Worm (Caenorhabditis elegans): ENCODE results near the gene srg-39.
A peak's percentile ranks its signal among the peaks of the same experiment; 100 is the strongest.

The srg-39 gene

DNA sequence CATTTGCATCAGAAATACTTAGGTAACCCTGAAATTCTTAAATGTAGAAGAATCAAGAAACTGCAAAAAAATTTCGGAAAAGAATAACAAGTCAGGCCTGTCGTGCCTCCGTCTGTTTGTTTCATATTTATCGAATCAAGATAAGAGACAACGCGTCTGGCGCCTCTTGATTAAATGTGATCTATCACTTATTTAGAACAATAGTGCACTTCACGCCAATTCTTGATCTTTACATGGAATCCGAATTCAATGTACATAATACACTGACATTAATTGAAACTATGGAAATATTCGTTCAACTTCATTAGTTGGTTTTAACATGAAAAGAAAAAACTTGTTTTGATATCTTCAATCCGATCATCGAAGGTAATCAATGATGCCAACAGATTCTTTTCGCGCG, 29.8 kb downstream of the srg-39 start, which contains the start of gene mboa-2:
TSS of gene mboa-2 (minus strand) at position 28 of the 400 bp plus-strand sequence.
- TF ChIP-seq gmeb-1 (tag; optimal IDR thresholded peaks at IDR 0.05) = peak; percentile 37
- TF ChIP-seq ztf-4 (tag; optimal IDR thresholded peaks at IDR 0.05) = peak; percentile 56
- peak; percentile 22 for TF ChIP-seq nhr-77 (tag; optimal IDR thresholded peaks at IDR 0.05)
- TF ChIP-seq nhr-25 (tag; optimal IDR thresholded peaks at IDR 0.05) = peak; percentile 30
- TF ChIP-seq F13H6.1 (tag; optimal IDR thresholded peaks at IDR 0.05) = peak; percentile 28
- TF ChIP-seq R02D3.7 (tag; optimal IDR thresholded peaks at IDR 0.05) = no peak
- TF ChIP-seq nhr-129 (tag; optimal IDR thresholded peaks at IDR 0.05) = peak; percentile 43
- TF ChIP-seq sma-3 (GFP tag; optimal IDR thresholded peaks at IDR 0.05) = peak; percentile 58
- TF ChIP-seq elt-3 (tag; optimal IDR thresholded peaks at IDR 0.05) = no peak
- no peak for TF ChIP-seq aly-2 (tag; optimal IDR thresholded peaks at IDR 0.05)
- TF ChIP-seq sma-9 (GFP tag; optimal IDR thresholded peaks at IDR 0.05) = peak; percentile 51
- TF ChIP-seq sma-9 (tag; optimal IDR thresholded peaks at IDR 0.05) = no peak
- TF ChIP-seq C34F6.9 (tag; optimal IDR thresholded peaks at IDR 0.05) = no peak
- TF ChIP-seq nhr-11 (tag; optimal IDR thresholded peaks at IDR 0.05) = no peak
- TF ChIP-seq nhr-23 (tag; optimal IDR thresholded peaks at IDR 0.05) = no peak
- peak; percentile 23 to 41 for TF ChIP-seq lsy-2 (tag; optimal IDR thresholded peaks at IDR 0.05)
- TF ChIP-seq crh-2 (tag; optimal IDR thresholded peaks at IDR 0.05) = peak; percentile 50
- TF ChIP-seq fos-1 (tag; optimal IDR thresholded peaks at IDR 0.05) = no peak
- TF ChIP-seq lin-13 (GFP tag; optimal IDR thresholded peaks at IDR 0.05) = peak; percentile 72
- peak; percentile 59 for TF ChIP-seq nhr-6 (tag; optimal IDR thresholded peaks at IDR 0.05)
- TF ChIP-seq sem-4 (tag; optimal IDR thresholded peaks at IDR 0.05) = peak; percentile 25

DNA sequence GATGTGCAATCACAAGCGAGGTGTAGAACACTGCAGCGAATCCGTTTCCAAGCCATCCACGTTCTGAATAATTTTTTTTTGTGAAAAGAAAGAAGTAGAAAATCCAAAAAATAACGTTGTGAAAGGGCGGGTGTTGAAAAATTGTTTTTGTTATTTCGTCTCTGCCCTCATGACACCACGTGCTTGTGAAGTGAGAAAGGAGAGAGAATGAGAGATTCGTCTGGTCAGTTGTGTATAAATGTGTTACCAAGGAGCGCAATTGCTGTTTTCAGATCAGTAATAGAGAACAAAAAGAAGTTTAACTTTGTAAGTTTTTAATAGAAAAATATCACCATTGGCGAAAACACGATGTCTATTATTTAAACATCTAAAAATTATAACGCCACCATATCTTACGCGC, 31.0 kb downstream of the srg-39 start:
- TF ChIP-seq nhr-25 (tag; optimal IDR thresholded peaks at IDR 0.05) = peak; percentile 60
- peak; percentile 85 for TF ChIP-seq nhr-129 (tag; optimal IDR thresholded peaks at IDR 0.05)
- TF ChIP-seq C34F6.9 (tag; optimal IDR thresholded peaks at IDR 0.05) = peak; percentile 74
- TF ChIP-seq sem-4 (tag; optimal IDR thresholded peaks at IDR 0.05) = no peak
- peak in 1 of 2 experiments; percentile 62 for TF ChIP-seq lsy-2 (tag; optimal IDR thresholded peaks at IDR 0.05)
- TF ChIP-seq mdl-1 (tag; optimal IDR thresholded peaks at IDR 0.05) = peak; percentile 42 to 61
- peak; percentile 39 for TF ChIP-seq sma-9 (GFP tag; optimal IDR thresholded peaks at IDR 0.05)
- no peak for TF ChIP-seq sma-9 (tag; optimal IDR thresholded peaks at IDR 0.05)
- no peak for TF ChIP-seq dmd-4 (tag; optimal IDR thresholded peaks at IDR 0.05)
- peak; percentile 23 for TF ChIP-seq fos-1 (tag; optimal IDR thresholded peaks at IDR 0.05)
- no peak for TF ChIP-seq alr-1 (tag; optimal IDR thresholded peaks at IDR 0.05)
- TF ChIP-seq ama-1 (optimal IDR thresholded peaks at IDR 0.05) = peak; percentile 9
- TF ChIP-seq crh-2 (tag; optimal IDR thresholded peaks at IDR 0.05) = peak; percentile 34
- TF ChIP-seq F13H6.1 (tag; optimal IDR thresholded peaks at IDR 0.05) = peak; percentile 3
- peak; percentile 24 for TF ChIP-seq unc-55 (GFP tag; optimal IDR thresholded peaks at IDR 0.05)
- no peak for TF ChIP-seq unc-62 (GFP tag; optimal IDR thresholded peaks at IDR 0.05)
- TF ChIP-seq blmp-1 (tag; optimal IDR thresholded peaks at IDR 0.05; ENCODE audit: insufficient read depth) = no peak

- TF ChIP-seq nhr-77 (tag; optimal IDR thresholded peaks at IDR 0.05) = no peak
- TF ChIP-seq nhr-10 (tag; optimal IDR thresholded peaks at IDR 0.05) = no peak
- TF ChIP-seq nhr-23 (tag; optimal IDR thresholded peaks at IDR 0.05) = no peak
- TF ChIP-seq nhr-129 (tag; optimal IDR thresholded peaks at IDR 0.05) = peak; percentile 2
- peak; percentile 8 for TF ChIP-seq nhr-25 (tag; optimal IDR thresholded peaks at IDR 0.05)
- TF ChIP-seq Y55F3AM.14 (GFP tag; optimal IDR thresholded peaks at IDR 0.05) = peak; percentile 26
These were observed 32.9 kb downstream of the srg-39 start, which contains the start of gene scb-1 for ce11 chrV:11119294-11119755. Gene scb-1, minus strand, starts transcription at chrV:11119705.

- no peak for TF ChIP-seq nhr-21 (tag; optimal IDR thresholded peaks at IDR 0.05)
- TF ChIP-seq crh-2 (tag; optimal IDR thresholded peaks at IDR 0.05) = no peak
- TF ChIP-seq skn-1 (tag; optimal IDR thresholded peaks at IDR 0.05) = no peak
- TF ChIP-seq mdl-1 (tag; optimal IDR thresholded peaks at IDR 0.05) = no peak
- TF ChIP-seq lin-13 (GFP tag; optimal IDR thresholded peaks at IDR 0.05) = no peak
- no peak for TF ChIP-seq lin-39 (tag; optimal IDR thresholded peaks at IDR 0.05)
- TF ChIP-seq egl-27 (tag; optimal IDR thresholded peaks at IDR 0.05) = no peak
- no peak for TF ChIP-seq ZK546.5 (tag; optimal IDR thresholded peaks at IDR 0.05)
- TF ChIP-seq nhr-25 (tag; optimal IDR thresholded peaks at IDR 0.05) = no peak
- peak; percentile 12 for TF ChIP-seq sma-9 (GFP tag; optimal IDR thresholded peaks at IDR 0.05)
- TF ChIP-seq sma-9 (tag; optimal IDR thresholded peaks at IDR 0.05) = no peak
- no peak for TF ChIP-seq nhr-11 (tag; optimal IDR thresholded peaks at IDR 0.05)
- peak; percentile 6 for TF ChIP-seq nhr-129 (tag; optimal IDR thresholded peaks at IDR 0.05)
- TF ChIP-seq nhr-237 (tag; optimal IDR thresholded peaks at IDR 0.05) = no peak
- TF ChIP-seq nhr-77 (tag; optimal IDR thresholded peaks at IDR 0.05) = no peak
- TF ChIP-seq ceh-16 (tag; optimal IDR thresholded peaks at IDR 0.05) = no peak
- peak in 1 of 2 experiments; percentile 48 for TF ChIP-seq lsy-2 (tag; optimal IDR thresholded peaks at IDR 0.05)
- no peak for TF ChIP-seq unc-55 (GFP tag; optimal IDR thresholded peaks at IDR 0.05)
- no peak for TF ChIP-seq nhr-12 (tag; optimal IDR thresholded peaks at IDR 0.05)
- TF ChIP-seq unc-62 (GFP tag; optimal IDR thresholded peaks at IDR 0.05) = no peak
- TF ChIP-seq F13H6.1 (tag; optimal IDR thresholded peaks at IDR 0.05) = no peak
- TF ChIP-seq sma-3 (GFP tag; optimal IDR thresholded peaks at IDR 0.05) = peak; percentile 28
- TF ChIP-seq ztf-4 (tag; optimal IDR thresholded peaks at IDR 0.05) = peak; percentile 30
- TF ChIP-seq ama-1 (optimal IDR thresholded peaks at IDR 0.05) = peak; percentile 77
These were observed 34.0 kb downstream of the srg-39 start for ce11 chrV:11118179-11118725.

Measured in whole organism, L2 larva.